Worm (Caenorhabditis elegans) whole organism, L4 larva: Measurements from ENCODE around the gene Y49F6C.6.
A peak's percentile ranks its signal among the peaks of the same experiment; 100 is the strongest.

Experiments used
- F44E2.7 ChIP-seq: fragments of 200-800 bp; sonication (Bioruptor generic); IDR thresholded peaks from 2 replicates; pipeline ENCODE4 v2.1.2; 2022; ENCODE audit warnings: missing genetic modification characterization, missing compliant biosample characterization
- R02D3.7 ChIP-seq: fragments of 150-350 bp; sonication (generic microtip); optimal IDR thresholded peaks from 3 replicates; lab custom pipeline; 2014; ENCODE audit warnings: missing biosample characterization, missing genetic modification characterization
- T26A8.4 ChIP-seq: fragments of 200-800 bp; sonication (Bioruptor generic); IDR thresholded peaks from 2 replicates; pipeline ENCODE4 v1.3.6; 2022; ENCODE audit warnings: missing genetic modification characterization, missing compliant biosample characterization
- Y105C5A.15 ChIP-seq: fragments of 200-800 bp; sonication (Bioruptor generic); IDR thresholded peaks from 2 replicates; pipeline ENCODE4 v1.3.6; 2022; ENCODE audit warnings: missing genetic modification characterization, missing compliant biosample characterization
- ZK546.5 ChIP-seq, 2 experiments: sonication (generic microtip); optimal IDR thresholded peaks; 2 replicates each; lab custom pipeline; 2017; ENCODE audit warnings: missing biosample characterization in 2 of 2, missing genetic modification characterization in 2 of 2
- aha-1 ChIP-seq: fragments of 150-350 bp; peaks from one replicate; lab custom pipeline; 2014; ENCODE audit warnings: missing biosample characterization, missing genetic modification characterization
- arid-1 ChIP-seq: fragments of 200-800 bp; sonication (Bioruptor generic); conservative IDR thresholded peaks from 2 replicates; pipeline ENCODE4 v1.3.6; 2022; ENCODE audit warnings: missing genetic modification reagents, missing genetic modification characterization, missing compliant biosample characterization
- ceh-20 ChIP-seq: fragments of 200-800 bp; sonication (Bioruptor generic); IDR thresholded peaks from 2 replicates; pipeline ENCODE4 v1.3.6; 2022; ENCODE audit warnings: missing genetic modification reagents, missing genetic modification characterization, missing compliant biosample characterization
- ceh-62 ChIP-seq: sonication (generic microtip); optimal IDR thresholded peaks from 2 replicates; lab custom pipeline; 2017; ENCODE audit warnings: missing biosample characterization, missing genetic modification characterization
- cey-2 ChIP-seq: sonication (generic microtip); optimal IDR thresholded peaks from 3 replicates; lab custom pipeline; 2017; ENCODE audit warnings: missing genetic modification characterization, mild to moderate bottlenecking, missing compliant biosample characterization, antibody characterized with exemption, borderline replicate concordance; ENCODE audit not compliant: insufficient read depth
- daf-16 ChIP-seq, 3 experiments: sonication (generic microtip); optimal IDR thresholded peaks; 2 replicates each; lab custom pipeline; 2016 to 2017; ENCODE audit warnings: missing genetic modification characterization in 3 of 3, missing genetic modification reagents in 3 of 3, mild to moderate bottlenecking in 2 of 3, missing compliant biosample characterization in 2 of 3, missing biosample characterization in 1 of 3, moderate library complexity in 1 of 3
- daf-8 ChIP-seq: fragments of 200-800 bp; sonication (Bioruptor generic); IDR thresholded peaks from 2 replicates; pipeline ENCODE4 v1.3.6; 2022; ENCODE audit warnings: missing genetic modification characterization, missing compliant biosample characterization
- dmd-6 ChIP-seq: fragments of 200-800 bp; sonication (Bioruptor generic); IDR thresholded peaks from 2 replicates; pipeline ENCODE4 v1.3.6; 2022; ENCODE audit warnings: missing genetic modification reagents, missing genetic modification characterization, missing compliant biosample characterization
- duxl-1 ChIP-seq: sonication (generic microtip); optimal IDR thresholded peaks from 2 replicates; lab custom pipeline; 2016; ENCODE audit warnings: mild to moderate bottlenecking, missing genetic modification characterization, moderate library complexity, missing compliant biosample characterization; ENCODE audit not compliant: poor library complexity
- dve-1 ChIP-seq: sonication (generic microtip); optimal IDR thresholded peaks from 2 replicates; lab custom pipeline; 2017; ENCODE audit warnings: antibody characterized with exemption, mild to moderate bottlenecking, missing genetic modification characterization, missing compliant biosample characterization; ENCODE audit not compliant: insufficient read depth
- egl-27 ChIP-seq: sonication (generic microtip); optimal IDR thresholded peaks from 3 replicates; lab custom pipeline; 2017; ENCODE audit warnings: missing biosample characterization, missing genetic modification reagents, missing genetic modification characterization
- egl-43 ChIP-seq: fragments of 200-800 bp; sonication (Bioruptor generic); IDR thresholded peaks from 2 replicates; pipeline ENCODE4 v1.3.6; 2022; ENCODE audit warnings: missing genetic modification reagents, missing genetic modification characterization, missing compliant biosample characterization
- fkh-10 ChIP-seq: fragments of 150-350 bp; optimal IDR thresholded peaks from 2 replicates; lab custom pipeline; 2014; ENCODE audit warnings: missing biosample characterization, missing genetic modification reagents, missing genetic modification characterization
- fos-1 ChIP-seq: fragments of 150-350 bp; optimal IDR thresholded peaks from 2 replicates; lab custom pipeline; 2014; ENCODE audit warnings: missing biosample characterization, missing genetic modification characterization
- gei-8 ChIP-seq: fragments of 200-800 bp; sonication (Bioruptor generic); optimal IDR thresholded peaks from 2 replicates; lab custom pipeline; 2018; ENCODE audit warnings: mild to moderate bottlenecking, missing genetic modification characterization, missing compliant biosample characterization
- hlh-11 ChIP-seq: fragments of 200-800 bp; sonication (Bioruptor generic); optimal IDR thresholded peaks from 2 replicates; lab custom pipeline; 2018; ENCODE audit warnings: mild to moderate bottlenecking, missing genetic modification characterization, missing compliant biosample characterization
- lin-1 ChIP-seq: fragments of 200-800 bp; sonication (Bioruptor generic); IDR thresholded peaks from 2 replicates; pipeline ENCODE4 v1.3.6; 2022; ENCODE audit warnings: missing genetic modification reagents, missing genetic modification characterization, missing compliant biosample characterization
- lin-38 ChIP-seq: fragments of 200-800 bp; sonication (Bioruptor generic); IDR thresholded peaks from 2 replicates; pipeline ENCODE4 v1.3.6; 2022; ENCODE audit warnings: missing genetic modification reagents, missing genetic modification characterization, missing compliant biosample characterization
- lin-39 ChIP-seq: fragments of 150-350 bp; optimal IDR thresholded peaks from 2 replicates; lab custom pipeline; 2014; ENCODE audit warnings: missing biosample characterization, missing genetic modification reagents, missing genetic modification characterization
- lir-3 ChIP-seq: sonication (generic microtip); optimal IDR thresholded peaks from 2 replicates; lab custom pipeline; 2016; ENCODE audit warnings: mild to moderate bottlenecking, missing genetic modification characterization, missing compliant biosample characterization
- madf-9 ChIP-seq: fragments of 200-800 bp; sonication (Bioruptor generic); conservative IDR thresholded peaks from 2 replicates; pipeline ENCODE4 v1.3.6; 2022; ENCODE audit warnings: missing genetic modification reagents, missing genetic modification characterization, missing compliant biosample characterization
- mep-1 ChIP-seq: fragments of 150-350 bp; sonication (generic microtip); optimal IDR thresholded peaks from 3 replicates; lab custom pipeline; 2014; ENCODE audit warnings: missing biosample characterization, missing genetic modification characterization
- mes-2 ChIP-seq: sonication (generic microtip); optimal IDR thresholded peaks from 2 replicates; lab custom pipeline; 2016; ENCODE audit warnings: missing genotype, mild to moderate bottlenecking, missing genetic modification characterization, missing compliant biosample characterization; ENCODE audit not compliant: poor library complexity, severe bottlenecking
- mxl-3 ChIP-seq: fragments of 200-800 bp; sonication (Bioruptor generic); optimal IDR thresholded peaks from 2 replicates; lab custom pipeline; 2018; ENCODE audit warnings: mild to moderate bottlenecking, missing genetic modification characterization, missing compliant biosample characterization
- nhr-102 ChIP-seq: sonication (generic microtip); optimal IDR thresholded peaks from 2 replicates; lab custom pipeline; 2016; ENCODE audit warnings: mild to moderate bottlenecking, missing genetic modification characterization, moderate library complexity, missing compliant biosample characterization
- nhr-11 ChIP-seq: fragments of 150-350 bp; optimal IDR thresholded peaks from 2 replicates; lab custom pipeline; 2014; ENCODE audit warnings: missing biosample characterization, missing genetic modification characterization
- nhr-28 ChIP-seq: fragments of 150-350 bp; optimal IDR thresholded peaks from 2 replicates; lab custom pipeline; 2014; ENCODE audit warnings: missing biosample characterization, missing genetic modification characterization
- nhr-6 ChIP-seq: fragments of 150-350 bp; optimal IDR thresholded peaks from 2 replicates; lab custom pipeline; 2014; ENCODE audit warnings: missing biosample characterization, missing genetic modification characterization
- php-3 ChIP-seq: fragments of 200-800 bp; sonication (Bioruptor generic); IDR thresholded peaks from 2 replicates; pipeline ENCODE4 v1.3.6; 2022; ENCODE audit warnings: missing genetic modification reagents, missing genetic modification characterization, missing compliant biosample characterization
- pqm-1 ChIP-seq: sonication (generic microtip); optimal IDR thresholded peaks from 2 replicates; lab custom pipeline; 2017; ENCODE audit warnings: missing biosample characterization, missing genetic modification characterization
- rbr-2 ChIP-seq: sonication (generic microtip); optimal IDR thresholded peaks from 2 replicates; lab custom pipeline; 2016; ENCODE audit warnings: missing genotype, missing genetic modification characterization, missing compliant biosample characterization
- set-16 ChIP-seq: fragments of 200-800 bp; sonication (Bioruptor generic); IDR thresholded peaks from 2 replicates; pipeline ENCODE4 v1.3.6; 2022; ENCODE audit warnings: missing genetic modification reagents, missing genetic modification characterization, missing compliant biosample characterization
- snpc-4 ChIP-seq: fragments of 150-350 bp; optimal IDR thresholded peaks from 2 replicates; lab custom pipeline; 2014; ENCODE audit warnings: missing biosample characterization, missing genetic modification characterization
- spr-1 ChIP-seq: sonication (generic microtip); optimal IDR thresholded peaks from 2 replicates; lab custom pipeline; 2016; ENCODE audit warnings: mild to moderate bottlenecking, missing genetic modification characterization, missing compliant biosample characterization
- spr-3 ChIP-seq: fragments of 200-800 bp; sonication (Bioruptor generic); optimal IDR thresholded peaks from 2 replicates; lab custom pipeline; 2018; ENCODE audit warnings: mild to moderate bottlenecking, missing genetic modification characterization, missing compliant biosample characterization
- tag-97 ChIP-seq: fragments of 200-800 bp; sonication (Bioruptor generic); IDR thresholded peaks from 2 replicates; pipeline ENCODE4 v1.3.6; 2022; ENCODE audit warnings: missing genetic modification characterization, missing compliant biosample characterization
- tra-1 ChIP-seq: fragments of 200-800 bp; sonication (Bioruptor generic); IDR thresholded peaks from 2 replicates; pipeline ENCODE4 v1.3.6; 2022; ENCODE audit warnings: missing genetic modification reagents, missing genetic modification characterization, missing compliant biosample characterization
- unc-39 ChIP-seq: sonication (generic microtip); optimal IDR thresholded peaks from 2 replicates; lab custom pipeline; 2017; ENCODE audit warnings: missing biosample characterization, missing genetic modification characterization
- zag-1 ChIP-seq: fragments of 150-350 bp; optimal IDR thresholded peaks from 2 replicates; lab custom pipeline; 2014; ENCODE audit warnings: missing biosample characterization, missing genetic modification characterization

Gene Y49F6C.6

DNA sequence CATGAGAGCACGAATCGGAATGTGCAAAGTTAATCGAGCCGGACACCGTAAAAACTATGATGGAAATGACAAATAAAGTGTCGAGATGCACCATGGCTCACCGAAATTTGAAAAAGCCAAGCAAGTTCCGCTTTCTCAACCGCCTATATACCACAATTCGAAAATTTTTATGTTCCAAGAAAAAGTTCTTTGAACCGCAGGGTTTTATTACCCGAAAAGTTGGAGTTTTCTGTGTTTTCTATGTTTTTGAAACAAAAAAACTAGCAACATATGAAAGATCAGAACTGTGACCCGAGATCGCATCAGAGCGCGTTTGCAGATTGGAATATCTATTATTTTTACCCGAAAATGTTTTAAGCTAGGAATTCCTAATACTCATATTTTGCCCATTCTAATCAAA is 39.9 kb downstream of the Y49F6C.6 start, which contains the start of gene Y46D2A.3:
Gene Y46D2A.3, minus strand, starts transcription at position 101 of the 400 bp plus-strand sequence.
- TF ChIP-seq nhr-6 (tag; lab: Kevin White, UChicago) (no peak), lin-1 (no peak)
- TF ChIP-seq, all 104 proteins: peak for 0

DNA sequence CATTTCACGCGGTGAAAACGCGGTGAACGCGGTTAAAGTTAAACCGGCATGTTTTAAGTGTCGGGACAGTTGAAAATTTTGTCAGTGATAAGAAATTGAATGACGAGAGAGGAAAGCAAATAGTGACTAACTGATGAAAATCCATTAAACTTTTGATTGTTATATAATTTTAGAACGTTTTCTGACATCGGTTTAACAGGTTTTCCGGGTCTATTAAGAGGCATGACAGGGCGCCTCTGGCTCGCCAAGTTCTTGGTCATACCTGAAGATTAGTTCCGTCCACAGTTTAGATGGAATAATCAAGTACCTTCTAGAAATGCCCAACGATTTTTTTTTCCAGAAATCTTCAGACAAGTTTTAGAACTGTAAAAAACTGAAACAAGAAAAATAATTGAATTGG is 43.8 kb downstream of the Y49F6C.6 start, which contains the start of gene Y46D2A.2:
Gene Y46D2A.2, minus strand, starts transcription at position 101 of the 400 bp plus-strand sequence.
- TF ChIP-seq cey-2 (tag; lab: Kevin White, UChicago), result no peak
- TF ChIP-seq nhr-102, result no peak

ce11 chrII:3322257-3322656 is 44.7 kb downstream of the Y49F6C.6 start, which contains the start of gene Y46D2A.1:
TSS of gene Y46D2A.1 (plus strand) at chrII:3322557.
- TF ChIP-seq lin-39 (tag; lab: Kevin White, UChicago) (no peak), dmd-6 (0 out of 2 replicates have a peak, but pooled peaks have one; percentile 12), php-3 (no peak), daf-16 (GFP tag; optimal IDR thresholded peaks at IDR 0.05; lab: Kevin White, UChicago) (no peak), daf-16 (tag; optimal IDR thresholded peaks at IDR 0.05; lab: Kevin White, UChicago) (no peak), zag-1 (tag; lab: Kevin White, UChicago) (no peak), nhr-28 (peak; percentile 22), fos-1 (tag; lab: Kevin White, UChicago) (no peak)

DNA sequence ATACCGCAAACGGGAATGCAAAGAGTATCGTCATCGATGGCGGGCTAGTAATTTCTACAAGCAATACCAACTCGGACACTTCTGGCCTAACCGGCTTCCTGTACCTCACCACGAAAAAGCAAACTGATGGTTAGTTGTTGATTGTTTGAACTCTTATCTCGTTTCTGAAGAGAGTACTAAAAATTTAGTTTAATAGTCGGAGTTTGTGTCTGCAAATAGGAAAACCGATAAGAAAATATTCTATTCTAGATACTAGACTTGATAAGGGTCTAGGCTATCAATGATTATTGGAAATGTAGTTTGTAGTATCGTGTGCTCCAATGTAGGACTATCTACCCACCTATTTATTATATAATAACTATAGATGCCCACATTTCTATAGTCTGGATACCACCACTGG is 48.2 kb downstream of the Y49F6C.6 start:
- TF ChIP-seq unc-39 (tag; lab: Kevin White, UChicago) (no peak), cey-2 (tag; lab: Kevin White, UChicago) (no peak), madf-9 (no peak), lin-39 (tag; lab: Kevin White, UChicago) (no peak), hlh-11 (tag; lab: Kevin White, UChicago) (peak; percentile 43), rbr-2 (no peak), mes-2 (tag; lab: Kevin White, UChicago) (no peak), ZK546.5 (tag; optimal IDR thresholded peaks at IDR 0.05; lab: Kevin White, UChicago) (no peak), T26A8.4 (GFP tag; lab: Robert Waterston, UW) (no peak), egl-43 (GFP tag; lab: Robert Waterston, UW) (no peak), duxl-1 (no peak), php-3 (peak; percentile 87), nhr-102 (no peak), aha-1 (tag; lab: Kevin White, UChicago) (no peak), ceh-62 (tag; lab: Kevin White, UChicago) (no peak), spr-3 (GFP tag; lab: Kevin White, UChicago) (no peak), arid-1 (GFP tag; lab: Robert Waterston, UW) (no peak), egl-27 (no peak), mxl-3 (GFP tag; lab: Kevin White, UChicago) (no peak), daf-8 (GFP tag; lab: Robert Waterston, UW) (no peak), pqm-1 (peak; percentile 33), mep-1 (tag; lab: Kevin White, UChicago) (no peak), tag-97 (GFP tag; lab: Robert Waterston, UW) (no peak), snpc-4 (no peak), set-16 (GFP tag; lab: Robert Waterston, UW) (no peak), nhr-11 (tag; lab: Kevin White, UChicago) (no peak), R02D3.7 (tag; lab: Kevin White, UChicago) (no peak), dmd-6 (peak; percentile 73), lin-38 (GFP tag; lab: Robert Waterston, UW) (no peak), Y105C5A.15 (GFP tag; lab: Robert Waterston, UW) (no peak), nhr-28 (peak; percentile 68), F44E2.7 (GFP tag; lab: Robert Waterston, UW) (no peak), tra-1 (no peak), daf-16 (GFP tag; optimal IDR thresholded peaks at IDR 0.05; lab: Kevin White, UChicago) (no peak), daf-16 (tag; optimal IDR thresholded peaks at IDR 0.05; lab: Kevin White, UChicago) (peak; percentile 20), dve-1 (tag; lab: Kevin White, UChicago) (peak; percentile 23), ceh-20 (GFP tag; lab: Robert Waterston, UW) (no peak), spr-1 (no peak), gei-8 (GFP tag; lab: Kevin White, UChicago) (no peak), fkh-10 (no peak), lir-3 (tag; lab: Kevin White, UChicago) (no peak)
